Worm (Caenorhabditis elegans) whole organism, L1 larva: Measurements from ENCODE around the gene Y50D4A.5.

Source experiments
- C04F5.9 ChIP-seq: sonication (generic microtip); optimal IDR thresholded peaks from 2 replicates; lab custom pipeline; 2016; ENCODE audit warnings: missing genetic modification characterization, missing compliant biosample characterization
- ama-1 ChIP-seq: fragments of 150-350 bp; optimal IDR thresholded peaks from 2 replicates; lab custom pipeline; 2014
- ceh-88 ChIP-seq: fragments of 200-800 bp; sonication (Bioruptor generic); IDR thresholded peaks from 2 replicates; pipeline ENCODE4 v1.3.6; 2022; ENCODE audit warnings: missing genetic modification characterization, missing compliant biosample characterization
- ets-5 ChIP-seq: fragments of 200-800 bp; sonication (Bioruptor generic); IDR thresholded peaks from 2 replicates; pipeline ENCODE4 v1.3.6; 2022; ENCODE audit warnings: missing genetic modification characterization, missing compliant biosample characterization
- fos-1 ChIP-seq: fragments of 150-350 bp; optimal IDR thresholded peaks from 2 replicates; lab custom pipeline; 2014; ENCODE audit warnings: missing biosample characterization, missing genetic modification characterization
- lin-39 ChIP-seq: fragments of 150-350 bp; optimal IDR thresholded peaks from 2 replicates; lab custom pipeline; 2014; ENCODE audit warnings: missing biosample characterization, missing genetic modification reagents, missing genetic modification characterization
- nhr-237 ChIP-seq: fragments of 150-350 bp; optimal IDR thresholded peaks from 2 replicates; lab custom pipeline; 2014; ENCODE audit warnings: missing biosample characterization, missing genetic modification characterization
- pax-3 ChIP-seq: fragments of 200-800 bp; sonication (Bioruptor generic); optimal IDR thresholded peaks from 2 replicates; lab custom pipeline; 2018; ENCODE audit warnings: mild to moderate bottlenecking, missing genetic modification characterization, moderate library complexity, missing compliant biosample characterization
- unc-130 ChIP-seq: fragments of 150-350 bp; optimal IDR thresholded peaks from 2 replicates; lab custom pipeline; 2017; ENCODE audit warnings: missing biosample characterization, missing genetic modification characterization, inconsistent platforms
- ztf-11 ChIP-seq, 2 experiments: sonication (generic microtip); optimal IDR thresholded peaks; 2 replicates each; lab custom pipeline; 2016 to 2017; ENCODE audit warnings: missing genetic modification characterization in 2 of 2, missing biosample characterization in 1 of 2, missing compliant biosample characterization in 1 of 2

ce11 chrV:1242432-1242831 lies 35.3 kb downstream of the Y50D4A.5 start:
- TF ChIP-seq ceh-88 (GFP tag; lab: Robert Waterston, UW) = no peak
- no peak for TF ChIP-seq ztf-11 (tag; optimal IDR thresholded peaks at IDR 0.05; lab: Kevin White, UChicago)
- TF ChIP-seq fos-1 (tag; lab: Kevin White, UChicago) = no peak
- TF ChIP-seq C04F5.9 (tag; lab: Kevin White, UChicago) = no peak
- no peak for TF ChIP-seq unc-130 (tag; lab: Kevin White, UChicago)
- no peak for TF ChIP-seq lin-39 (tag; lab: Kevin White, UChicago)
- no peak for TF ChIP-seq ama-1 (lab: Kevin White, UChicago)
- TF ChIP-seq nhr-237 = no peak
- TF ChIP-seq ets-5 (GFP tag; lab: Robert Waterston, UW) = no peak
- TF ChIP-seq pax-3 (tag; lab: Kevin White, UChicago) = no peak
